Worm (Caenorhabditis elegans): ENCODE data around the gene akt-1.

akt-1 gene

DNA sequence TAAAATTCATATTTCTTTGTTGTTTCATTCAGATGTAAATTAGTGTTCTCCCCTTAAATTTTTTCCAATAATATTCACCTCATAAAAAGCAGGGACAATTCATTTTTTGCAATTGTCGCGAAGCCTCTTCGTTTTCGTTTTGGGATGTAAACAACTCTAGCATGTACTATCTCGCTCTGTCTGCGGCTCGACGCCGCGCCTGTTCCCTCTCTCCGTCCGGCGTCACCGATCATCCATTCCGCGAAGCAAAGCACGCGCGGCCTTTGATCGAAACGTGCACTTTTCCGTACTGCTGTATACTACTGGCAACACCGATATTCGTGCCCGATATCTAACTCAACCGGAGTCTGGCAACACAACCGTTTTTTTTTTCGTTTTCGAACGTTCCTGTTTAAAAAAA is 1.7 kb upstream of the akt-1 start:
- no peak for TF ChIP-seq gei-8 (GFP tag; optimal IDR thresholded peaks at IDR 0.05)
- peak; percentile 31 for TF ChIP-seq dmd-6 (GFP tag; IDR thresholded peaks at IDR 0.05)
- no peak for TF ChIP-seq cey-2 (tag; optimal IDR thresholded peaks at IDR 0.05; ENCODE audit: borderline replicate concordance, insufficient read depth)
- TF ChIP-seq zip-2 (tag; optimal IDR thresholded peaks at IDR 0.05), result no peak
- TF ChIP-seq dve-1 (tag; optimal IDR thresholded peaks at IDR 0.05; ENCODE audit: insufficient read depth), result peak; percentile 15
- TF ChIP-seq hif-1 (tag; optimal IDR thresholded peaks at IDR 0.05), result peak in 1 of 2 experiments; percentile 68
- TF ChIP-seq saeg-2 (GFP tag; IDR thresholded peaks at IDR 0.05), result no peak
- TF ChIP-seq daf-8 (GFP tag; IDR thresholded peaks at IDR 0.05), result no peak
- TF ChIP-seq ctbp-1 (GFP tag; IDR thresholded peaks at IDR 0.05), result no peak
- peak; percentile 78 for TF ChIP-seq hlh-30 (tag; optimal IDR thresholded peaks at IDR 0.05; ENCODE audit: insufficient read depth)
- TF ChIP-seq madf-9 (GFP tag; conservative IDR thresholded peaks at IDR 0.05), result peak; percentile 85
- TF ChIP-seq daf-12 (tag; optimal IDR thresholded peaks at IDR 0.05), result no peak
- TF ChIP-seq mes-2 (tag; optimal IDR thresholded peaks at IDR 0.05; ENCODE audit: poor library complexity, severe bottlenecking), result peak; percentile 39
- peak; percentile 21 for TF ChIP-seq rbr-2 (tag; optimal IDR thresholded peaks at IDR 0.05)
- no peak for TF ChIP-seq T20F7.1 (GFP tag; optimal IDR thresholded peaks at IDR 0.05)
- no peak for TF ChIP-seq nhr-77 (tag; optimal IDR thresholded peaks at IDR 0.05)
- peak; percentile 33; the same call in 1 of the 2 replicates for TF ChIP-seq T26A8.4 (GFP tag; IDR thresholded peaks at IDR 0.05)
- TF ChIP-seq ZK546.5 (tag; optimal IDR thresholded peaks at IDR 0.05), result no peak
- TF ChIP-seq daf-16 (GFP tag; optimal IDR thresholded peaks at IDR 0.05), result peak in 1 of 2 experiments; percentile 32
- peak; percentile 84 for TF ChIP-seq daf-16 (tag; optimal IDR thresholded peaks at IDR 0.05)
- TF ChIP-seq mdl-1 (tag; optimal IDR thresholded peaks at IDR 0.05), result peak; percentile 14 to 81
- TF ChIP-seq set-16 (GFP tag; IDR thresholded peaks at IDR 0.05), result peak; percentile 52
- TF ChIP-seq nhr-111 (GFP tag; optimal IDR thresholded peaks at IDR 0.05), result no peak
- peak; percentile 65 for TF ChIP-seq hlh-11 (tag; optimal IDR thresholded peaks at IDR 0.05)
- peak; percentile 1 for TF ChIP-seq ama-1 (optimal IDR thresholded peaks at IDR 0.05)

DNA sequence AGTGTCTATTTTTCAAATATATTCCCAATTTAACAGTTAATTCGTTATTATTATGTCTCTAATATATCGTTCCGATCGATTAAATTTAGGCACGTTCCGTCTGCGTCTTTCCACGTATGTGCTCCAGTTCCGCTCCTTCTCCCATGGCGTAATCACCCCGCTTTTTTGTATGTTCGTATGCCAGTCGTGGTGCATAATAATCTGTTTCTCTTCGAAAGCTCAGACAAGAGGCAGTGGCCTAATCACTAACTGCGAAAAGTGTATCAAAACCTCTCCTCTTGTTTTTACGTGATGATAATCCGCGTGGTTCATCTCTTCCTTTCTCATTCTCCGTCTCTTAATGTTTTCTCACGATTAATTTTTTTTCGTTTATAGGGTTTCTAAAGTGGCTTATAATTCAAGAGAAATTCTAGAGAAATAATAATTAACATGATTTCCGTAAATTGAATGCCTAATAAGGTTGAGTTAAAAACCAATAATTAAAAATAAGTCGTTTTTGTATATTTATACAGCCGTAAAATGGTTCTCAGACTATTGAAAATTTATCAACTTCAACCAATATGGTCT is 949 bp upstream of the akt-1 start:
- TF ChIP-seq nhr-28 (tag; optimal IDR thresholded peaks at IDR 0.05) (peak; percentile 13), php-3 (GFP tag; IDR thresholded peaks at IDR 0.05) (no peak), daf-19 (GFP tag; conservative IDR thresholded peaks at IDR 0.05) (no peak), spr-3 (GFP tag; optimal IDR thresholded peaks at IDR 0.05) (no peak), Y75B8A.6 (GFP tag; IDR thresholded peaks at IDR 0.05) (no peak), aha-1 (tag) (peak; percentile 56), unc-62 (GFP tag; optimal IDR thresholded peaks at IDR 0.05 in 1 of 2) (peak in 1 of 2 experiments; percentile 81), unc-62 (tag; optimal IDR thresholded peaks at IDR 0.05) (no peak), lsy-2 (tag; optimal IDR thresholded peaks at IDR 0.05) (peak in 1 of 2 experiments; percentile 25), vab-7 (GFP tag; IDR thresholded peaks at IDR 0.05) (no peak), lin-39 (tag; optimal IDR thresholded peaks at IDR 0.05) (no peak), nhr-11 (tag; optimal IDR thresholded peaks at IDR 0.05) (no peak), ama-1 (optimal IDR thresholded peaks at IDR 0.05) (peak; percentile 23), dpl-1 (GFP tag; optimal IDR thresholded peaks at IDR 0.05) (no peak), nhr-102 (tag; optimal IDR thresholded peaks at IDR 0.05) (no peak), lin-13 (GFP tag; optimal IDR thresholded peaks at IDR 0.05) (no peak), dmd-9 (GFP tag; IDR thresholded peaks at IDR 0.05) (no peak), mep-1 (tag; optimal IDR thresholded peaks at IDR 0.05) (no peak), hlh-30 (tag; optimal IDR thresholded peaks at IDR 0.05; ENCODE audit: insufficient read depth) (peak; percentile 51), Y105C5A.15 (GFP tag; IDR thresholded peaks at IDR 0.05) (no peak), jun-1 (tag; optimal IDR thresholded peaks at IDR 0.05) (no peak), mxl-2 (GFP tag; conservative IDR thresholded peaks at IDR 0.05) (no peak), F26F4.8 (GFP tag; conservative IDR thresholded peaks at IDR 0.05) (no peak), snpc-4 (tag; optimal IDR thresholded peaks at IDR 0.05) (no peak), duxl-1 (tag; optimal IDR thresholded peaks at IDR 0.05; ENCODE audit: poor library complexity) (no peak), dve-1 (tag; optimal IDR thresholded peaks at IDR 0.05; ENCODE audit: insufficient read depth) (peak; percentile 6), mes-2 (tag; optimal IDR thresholded peaks at IDR 0.05; ENCODE audit: poor library complexity, severe bottlenecking) (no peak), rbr-2 (tag; optimal IDR thresholded peaks at IDR 0.05) (no peak), nhr-237 (tag; optimal IDR thresholded peaks at IDR 0.05) (no peak), dmd-8 (GFP tag; IDR thresholded peaks at IDR 0.05) (no peak), dmd-6 (GFP tag; IDR thresholded peaks at IDR 0.05) (no peak)

Measured in whole organism, L4 larva.